Fruit fly (Drosophila melanogaster) S2 (cell line): ENCODE results near the gene CG31106.

Experiments used
- CG8478 ChIP-seq: fragments of >200 bp; optimal IDR thresholded peaks from 2 replicates; lab custom pipeline; 2018
- CTCF ChIP-seq, 2 experiments: fragments of >200 bp; optimal IDR thresholded peaks; 2 replicates each; lab custom pipeline; 2018

Gene CG31106

dm6 chr3R:25235362-25235761 lies 19.3 kb downstream of the CG31106 start, which contains the start of gene Sil1:
Gene Sil1, minus strand, starts transcription at chr3R:25235529.
- peak in 1 of 2 experiments; percentile 8 for TF ChIP-seq CTCF (optimal IDR thresholded peaks at IDR 0.05; lab: Kevin White, UChicago)
- TF ChIP-seq CG8478 (lab: Kevin White, UChicago), result no peak

dm6 chr3R:25236121-25236520 lies 20.0 kb downstream of the CG31106 start:
- TF ChIP-seq CTCF (optimal IDR thresholded peaks at IDR 0.05; lab: Kevin White, UChicago) (no peak), CG8478 (lab: Kevin White, UChicago) (no peak)

dm6 chr3R:25237314-25237713 lies 21.2 kb downstream of the CG31106 start, which contains the start of gene Jhbp7:
Gene Jhbp7, plus strand, starts transcription at chr3R:25237614.
- no peak for TF ChIP-seq CTCF (optimal IDR thresholded peaks at IDR 0.05; lab: Kevin White, UChicago)

DNA sequence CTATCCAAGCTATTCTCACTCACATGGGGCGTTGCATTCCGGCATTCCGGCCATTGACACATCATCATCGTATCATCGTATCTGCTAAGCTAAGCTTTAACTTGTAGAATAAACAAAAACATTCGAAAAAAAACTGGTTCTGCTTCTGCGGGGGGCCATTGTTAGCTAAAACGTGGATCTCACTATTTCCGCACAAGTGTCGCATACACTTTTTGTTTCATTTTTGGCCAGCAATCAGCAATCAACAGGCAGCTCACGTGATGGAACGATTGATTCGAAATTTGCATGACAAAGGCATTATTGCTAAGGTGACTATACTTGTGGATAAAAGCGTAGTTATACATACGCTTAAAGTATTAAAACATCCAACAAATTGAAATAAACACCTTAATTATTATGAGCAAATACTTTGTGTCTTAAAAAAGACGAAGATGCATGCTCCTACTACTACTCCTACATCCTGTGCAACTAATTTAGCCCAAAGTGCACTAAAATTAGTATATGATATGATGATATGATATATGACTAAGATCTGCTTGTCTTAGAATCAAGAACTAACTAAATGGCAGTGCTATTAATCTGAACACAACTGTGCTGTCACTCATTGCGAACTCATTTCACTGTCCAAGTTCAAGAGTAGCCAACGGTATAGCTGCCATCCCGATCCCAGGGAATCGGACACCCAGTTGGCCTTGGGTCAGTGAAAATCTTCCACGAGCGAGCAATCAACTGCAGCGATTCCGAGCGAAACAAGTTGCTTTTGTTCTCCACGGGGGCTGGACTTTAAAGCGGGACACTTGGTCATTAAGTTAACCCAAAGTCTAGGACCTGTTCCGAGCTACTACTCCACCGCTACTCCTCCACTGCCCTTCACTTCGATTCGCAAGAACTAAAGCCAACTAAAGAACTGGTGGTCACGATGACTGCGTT lies 22.9 kb downstream of the CG31106 start:
- TF ChIP-seq CG8478 (lab: Kevin White, UChicago), result no peak
- TF ChIP-seq CTCF (optimal IDR thresholded peaks at IDR 0.05; lab: Kevin White, UChicago), result no peak

DNA sequence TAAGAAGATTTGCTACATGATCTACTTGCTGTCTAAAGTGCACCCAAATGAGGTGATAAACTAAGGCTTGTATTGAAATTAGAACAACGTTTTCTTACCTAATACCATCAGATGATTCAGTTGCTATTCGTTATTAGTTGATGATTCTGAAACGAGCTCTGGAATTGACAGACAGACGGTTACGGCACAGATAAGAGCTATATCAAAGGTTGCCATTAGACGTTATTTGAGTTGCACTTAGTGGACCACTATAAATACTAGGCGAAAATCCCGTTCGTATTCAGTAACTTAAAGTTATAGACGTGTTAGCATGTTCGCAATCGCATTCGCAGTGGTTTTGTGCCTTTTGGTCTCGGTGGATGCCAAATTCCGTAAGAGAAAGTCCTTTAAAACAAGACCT lies 23.8 kb downstream of the CG31106 start, which contains the start of gene to:
Gene to, plus strand, starts transcription at position 301 of the 400 bp plus-strand sequence.
- TF ChIP-seq CTCF (optimal IDR thresholded peaks at IDR 0.05; lab: Kevin White, UChicago) (no peak), CG8478 (lab: Kevin White, UChicago) (no peak)

DNA sequence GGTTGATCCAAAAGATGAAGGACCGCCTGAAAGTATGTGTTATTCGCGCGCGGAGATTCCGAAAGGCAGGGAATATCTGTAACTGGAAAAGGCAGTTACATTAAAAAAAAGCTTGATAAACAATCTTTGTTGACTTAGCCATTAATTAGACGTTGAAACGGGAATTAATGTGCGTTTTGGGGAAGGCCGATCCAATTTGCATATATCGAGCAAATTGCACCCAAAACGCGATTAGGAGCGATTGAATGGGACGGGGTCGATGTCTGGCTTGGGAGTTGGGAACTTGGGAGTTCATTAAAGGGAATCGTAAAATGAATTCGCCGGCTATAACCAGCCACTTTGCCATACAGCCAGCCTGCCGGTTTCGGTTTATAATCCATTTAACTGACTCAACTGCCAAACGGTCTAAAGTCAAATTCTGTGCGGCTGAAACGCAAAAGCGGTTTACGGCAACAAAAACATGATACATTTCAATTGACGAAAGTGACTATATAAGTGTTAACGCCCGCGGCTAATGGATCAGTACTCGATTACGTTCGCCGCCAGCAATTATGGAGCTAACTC lies 25.5 kb downstream of the CG31106 start, which contains the start of gene CG11854:
Gene CG11854, plus strand, starts transcription at position 514 of the 564 bp plus-strand sequence.
- TF ChIP-seq CTCF (optimal IDR thresholded peaks at IDR 0.05; lab: Kevin White, UChicago), result no peak

- TF ChIP-seq CG8478 (lab: Kevin White, UChicago), result no peak
- peak; percentile 34 to 61 for TF ChIP-seq CTCF (optimal IDR thresholded peaks at IDR 0.05; lab: Kevin White, UChicago)
Measured at dm6 chr3R:25245052-25245813, 29.1 kb downstream of the CG31106 start, which contains the start of gene bam. Gene bam, minus strand, starts transcription at chr3R:25245109.

DNA sequence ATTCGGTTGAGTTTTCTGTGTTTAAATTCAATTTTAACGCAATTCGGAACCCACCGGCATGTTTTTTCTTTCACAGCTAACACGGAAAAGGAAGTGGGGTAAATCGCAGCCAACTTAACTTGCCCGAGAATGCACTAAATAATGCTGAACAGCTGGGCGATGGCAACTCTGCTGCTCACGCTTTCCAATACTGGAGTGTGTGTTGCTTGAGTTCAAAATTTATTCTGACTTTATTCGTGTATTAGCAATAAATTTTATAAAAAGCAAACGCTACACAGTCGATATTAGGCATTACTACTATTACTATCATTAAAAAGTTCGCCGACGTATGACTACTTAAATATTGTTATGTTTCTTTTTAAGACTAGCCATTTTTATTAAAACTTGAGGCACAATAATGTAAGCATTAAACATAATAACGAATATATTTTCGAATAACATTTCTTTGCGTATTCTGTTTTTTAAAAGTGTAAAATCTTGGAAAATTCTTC lies 31.3 kb downstream of the CG31106 start, which contains the start of the genes RpS27 and Nup37:
Gene RpS27, minus strand, starts transcription at position 136 of the 491 bp plus-strand sequence.
Gene Nup37, plus strand, starts transcription at position 280 of the 491 bp plus-strand sequence.
- TF ChIP-seq CTCF (optimal IDR thresholded peaks at IDR 0.05; lab: Kevin White, UChicago) (peak in 1 of 2 experiments; percentile 31), CG8478 (lab: Kevin White, UChicago) (no peak)

DNA sequence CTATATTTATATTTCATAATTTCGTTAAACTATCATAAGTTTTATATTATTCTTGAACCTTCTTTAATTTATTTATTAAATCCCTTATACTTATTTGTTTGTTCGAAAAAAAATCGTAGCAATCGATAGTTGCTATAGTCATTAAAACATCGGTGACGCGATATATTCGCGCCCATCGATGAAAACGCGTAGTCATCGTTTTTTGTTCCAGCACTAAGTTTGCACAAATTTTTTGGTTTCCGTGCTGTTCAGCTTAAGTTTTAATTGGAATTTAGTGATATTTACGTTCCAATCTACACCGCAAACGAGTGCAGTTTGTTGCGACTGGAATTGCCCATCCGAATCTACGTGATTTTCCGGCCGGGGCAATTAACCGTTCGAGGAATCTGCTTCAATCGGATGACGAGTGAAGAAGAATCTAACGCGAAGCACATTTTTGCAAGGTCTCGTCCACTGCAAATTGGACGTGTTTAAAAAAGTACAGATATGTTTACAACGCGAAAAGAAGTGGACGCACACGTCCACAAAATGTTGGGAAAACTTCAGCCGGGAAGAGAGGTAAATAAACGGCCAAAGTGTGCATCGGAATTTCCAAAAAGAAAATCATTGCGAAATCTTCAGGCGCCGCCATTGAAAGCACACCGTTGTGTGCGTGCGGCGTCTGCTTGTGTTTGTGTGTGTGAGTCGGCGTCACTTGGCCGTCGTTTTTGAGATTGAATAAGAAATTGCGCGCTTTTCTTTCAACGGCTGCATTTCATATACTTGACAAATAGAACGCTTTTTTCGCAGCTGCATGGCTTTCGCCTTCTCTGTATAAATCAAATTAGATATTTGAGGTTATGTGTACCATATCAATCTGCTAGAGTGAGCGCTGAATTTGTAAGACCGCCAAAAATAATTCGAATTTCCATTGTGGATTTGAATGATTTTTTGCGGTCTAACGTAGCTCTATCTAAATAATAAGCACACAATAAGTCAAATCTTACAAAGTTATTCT lies 33.3 kb downstream of the CG31106 start, which contains the start of gene Nup358:
Gene Nup358, plus strand, starts transcription at position 204 of the 997 bp plus-strand sequence.
- TF ChIP-seq CG8478 (lab: Kevin White, UChicago) (no peak), CTCF (optimal IDR thresholded peaks at IDR 0.05; lab: Kevin White, UChicago) (peak; percentile 8 to 30)

dm6 chr3R:25258628-25259240 lies 42.6 kb downstream of the CG31106 start, which contains the start of gene CG11857:
Gene CG11857, plus strand, starts transcription at chr3R:25258898.
- TF ChIP-seq CG8478 (lab: Kevin White, UChicago), result no peak
- peak; percentile 7 to 17 for TF ChIP-seq CTCF (optimal IDR thresholded peaks at IDR 0.05; lab: Kevin White, UChicago)

DNA sequence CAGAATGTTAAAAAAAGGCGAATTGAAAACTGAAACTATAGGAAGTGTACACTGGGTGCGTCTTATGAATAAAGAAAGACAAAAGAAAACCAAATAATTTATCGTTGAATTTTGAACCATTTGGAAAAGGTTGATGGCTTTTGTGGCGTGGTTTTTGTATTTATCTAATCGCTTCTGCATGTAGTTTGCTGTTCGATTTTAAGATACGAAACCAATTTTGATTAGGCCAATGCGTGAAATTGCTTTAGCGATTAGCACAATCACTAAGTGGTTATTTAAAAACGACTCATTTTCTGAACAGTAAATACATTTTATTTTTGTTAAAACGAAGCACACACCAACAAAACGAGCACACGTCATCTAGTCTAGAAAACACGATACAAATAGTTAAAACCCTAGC lies 44.6 kb downstream of the CG31106 start:
- TF ChIP-seq CTCF (optimal IDR thresholded peaks at IDR 0.05; lab: Kevin White, UChicago), result no peak
- no peak for TF ChIP-seq CG8478 (lab: Kevin White, UChicago)

DNA sequence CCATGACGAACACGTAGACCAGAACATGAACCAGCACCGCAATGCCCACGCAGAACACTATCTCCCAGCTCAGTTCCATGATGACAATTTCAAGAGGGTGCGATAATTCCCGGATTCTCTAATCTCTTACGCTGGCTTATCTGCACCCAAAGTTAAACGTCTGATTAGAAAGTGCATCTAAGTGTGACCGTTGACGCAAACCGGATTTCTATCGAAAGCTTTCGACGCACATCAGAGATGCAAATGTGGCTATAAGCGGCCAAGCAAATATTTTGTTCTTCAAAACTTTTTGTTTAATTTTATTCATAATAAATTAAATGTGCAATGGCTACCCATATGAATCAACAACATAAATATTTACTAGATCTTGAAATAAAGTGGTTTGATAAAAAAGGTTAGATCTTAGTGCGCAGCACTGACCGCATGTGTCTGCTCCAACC lies 46.2 kb downstream of the CG31106 start, which contains the start of the genes Kdsr and CG11858:
Gene Kdsr, minus strand, starts transcription at position 177 of the 440 bp plus-strand sequence.
Gene CG11858, plus strand, starts transcription at position 420 of the 440 bp plus-strand sequence.
- TF ChIP-seq CTCF (optimal IDR thresholded peaks at IDR 0.05; lab: Kevin White, UChicago) (no peak), CG8478 (lab: Kevin White, UChicago) (no peak)
